Worm (Caenorhabditis elegans): Measurements from ENCODE around the gene srg-32.

Gene srg-32

ce11 chrV:10556362-10556761 is 32.2 kb downstream of the srg-32 start:
- TF ChIP-seq sma-3 (GFP tag; optimal IDR thresholded peaks at IDR 0.05): peak; percentile 54
- no peak for TF ChIP-seq nhr-23 (tag; optimal IDR thresholded peaks at IDR 0.05)

DNA sequence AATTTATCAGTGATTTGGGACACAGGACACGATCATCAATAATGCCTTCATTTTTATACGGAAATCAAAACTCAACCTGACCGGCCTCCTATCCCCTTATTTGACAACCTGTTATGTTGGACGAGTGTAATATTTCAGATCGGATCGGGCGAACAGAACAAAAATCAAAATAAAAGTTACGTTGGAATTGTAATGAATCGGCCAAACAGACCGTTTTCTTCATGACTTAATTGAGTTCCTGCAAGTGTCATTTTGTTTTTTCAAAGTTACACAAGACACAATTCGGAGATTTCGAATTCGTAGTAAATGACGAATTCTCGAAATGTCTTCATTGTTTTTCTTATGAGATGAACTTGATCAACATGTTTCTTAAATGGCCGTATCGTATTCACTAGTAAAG is 33.4 kb downstream of the srg-32 start, which contains the start of gene F32G8.3:
Gene F32G8.3, minus strand, starts transcription at position 101 of the 400 bp plus-strand sequence.
- TF ChIP-seq lin-13 (GFP tag; optimal IDR thresholded peaks at IDR 0.05): no peak

DNA sequence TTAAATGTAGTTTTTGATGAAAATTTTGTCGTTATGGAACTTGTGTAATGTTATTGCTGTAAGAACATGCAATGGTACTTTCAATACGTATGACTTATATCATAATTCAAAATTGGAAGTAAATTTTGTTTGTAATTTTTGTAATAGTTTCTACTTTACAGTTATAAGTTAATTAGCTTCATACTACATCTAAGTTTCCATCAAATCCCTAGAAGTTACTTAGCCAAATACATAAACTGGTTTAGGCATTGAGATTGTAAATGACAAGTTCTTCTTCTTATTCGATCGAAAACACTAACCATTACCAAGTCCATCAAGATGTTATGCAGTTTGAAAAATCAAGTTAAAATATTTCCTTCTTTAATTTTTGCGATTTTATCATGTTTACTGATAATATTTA is 38.9 kb downstream of the srg-32 start, which contains the start of gene F32G8.2:
Gene F32G8.2, plus strand, starts transcription at position 301 of the 400 bp plus-strand sequence.
- no peak for TF ChIP-seq lin-39 (tag; optimal IDR thresholded peaks at IDR 0.05)
- no peak for TF ChIP-seq Y55F3AM.14 (GFP tag; optimal IDR thresholded peaks at IDR 0.05)
- TF ChIP-seq sma-9 (GFP tag; optimal IDR thresholded peaks at IDR 0.05): no peak
- TF ChIP-seq sma-9 (tag; optimal IDR thresholded peaks at IDR 0.05): no peak
- no peak for TF ChIP-seq nhr-237 (tag; optimal IDR thresholded peaks at IDR 0.05)

DNA sequence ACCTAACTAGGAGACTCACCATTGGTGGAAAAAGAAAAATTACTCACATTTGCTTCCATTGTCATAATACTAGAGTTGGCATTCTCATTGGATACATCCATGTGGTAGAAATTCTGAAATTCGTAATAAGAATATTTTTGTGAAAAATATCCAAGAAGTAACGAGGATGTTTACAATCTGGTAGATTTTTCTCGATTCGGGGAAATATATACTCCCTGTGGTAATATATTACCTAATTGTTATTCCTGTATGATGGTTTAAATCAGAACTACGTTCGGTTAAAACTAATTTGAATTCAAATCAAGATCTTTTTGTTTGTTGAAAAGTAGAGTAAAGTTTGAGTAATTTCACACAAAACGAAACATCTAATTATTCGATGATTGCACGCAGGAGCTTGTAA is 39.6 kb downstream of the srg-32 start, which contains the start of gene srd-34:
Gene srd-34, minus strand, starts transcription at position 101 of the 400 bp plus-strand sequence.
- TF ChIP-seq mab-5 (tag; optimal IDR thresholded peaks at IDR 0.05) (no peak), lin-13 (GFP tag; optimal IDR thresholded peaks at IDR 0.05) (no peak), ztf-4 (tag; optimal IDR thresholded peaks at IDR 0.05) (no peak), Y55F3AM.14 (GFP tag; optimal IDR thresholded peaks at IDR 0.05) (no peak), ztf-1 (GFP tag; conservative IDR thresholded peaks at IDR 0.05) (no peak), lin-11 (tag; optimal IDR thresholded peaks at IDR 0.05) (no peak), unc-39 (tag; optimal IDR thresholded peaks at IDR 0.05) (no peak), nhr-25 (tag; optimal IDR thresholded peaks at IDR 0.05) (no peak)

- no peak for TF ChIP-seq C34F6.9 (tag; optimal IDR thresholded peaks at IDR 0.05)
- peak; percentile 27 for TF ChIP-seq nhr-77 (tag; optimal IDR thresholded peaks at IDR 0.05)
- no peak for TF ChIP-seq snpc-4 (tag; optimal IDR thresholded peaks at IDR 0.05)
- TF ChIP-seq nhr-12 (tag; optimal IDR thresholded peaks at IDR 0.05): no peak
- no peak for TF ChIP-seq nhr-237 (tag; optimal IDR thresholded peaks at IDR 0.05)
- no peak for TF ChIP-seq aly-2 (tag; optimal IDR thresholded peaks at IDR 0.05)
- no peak for TF ChIP-seq unc-55 (GFP tag; optimal IDR thresholded peaks at IDR 0.05)
- no peak for TF ChIP-seq nhr-6 (tag; optimal IDR thresholded peaks at IDR 0.05)
- TF ChIP-seq ztf-11 (tag; optimal IDR thresholded peaks at IDR 0.05): no peak
- TF ChIP-seq sem-4 (tag; optimal IDR thresholded peaks at IDR 0.05): no peak
- peak; percentile 41 for TF ChIP-seq fos-1 (tag; optimal IDR thresholded peaks at IDR 0.05)
- TF ChIP-seq lin-11 (tag; optimal IDR thresholded peaks at IDR 0.05): no peak
- TF ChIP-seq sma-9 (GFP tag; optimal IDR thresholded peaks at IDR 0.05): peak; percentile 59
- no peak for TF ChIP-seq sma-9 (tag; optimal IDR thresholded peaks at IDR 0.05)
- peak; percentile 24 for TF ChIP-seq crh-2 (tag; optimal IDR thresholded peaks at IDR 0.05)
- TF ChIP-seq ceh-82 (tag; optimal IDR thresholded peaks at IDR 0.05): no peak
- no peak for TF ChIP-seq peb-1 (tag; optimal IDR thresholded peaks at IDR 0.05)
- TF ChIP-seq R02D3.7 (tag; optimal IDR thresholded peaks at IDR 0.05): no peak
- TF ChIP-seq skn-1 (tag; optimal IDR thresholded peaks at IDR 0.05): no peak
- TF ChIP-seq nhr-21 (tag; optimal IDR thresholded peaks at IDR 0.05): no peak
- no peak for TF ChIP-seq ZK546.5 (tag; optimal IDR thresholded peaks at IDR 0.05)
Measured at ce11 chrV:10546749-10547148, 41.8 kb downstream of the srg-32 start, which contains the start of gene F25D1.5. F25D1.5 (minus strand) TSS chrV:10546783.

DNA sequence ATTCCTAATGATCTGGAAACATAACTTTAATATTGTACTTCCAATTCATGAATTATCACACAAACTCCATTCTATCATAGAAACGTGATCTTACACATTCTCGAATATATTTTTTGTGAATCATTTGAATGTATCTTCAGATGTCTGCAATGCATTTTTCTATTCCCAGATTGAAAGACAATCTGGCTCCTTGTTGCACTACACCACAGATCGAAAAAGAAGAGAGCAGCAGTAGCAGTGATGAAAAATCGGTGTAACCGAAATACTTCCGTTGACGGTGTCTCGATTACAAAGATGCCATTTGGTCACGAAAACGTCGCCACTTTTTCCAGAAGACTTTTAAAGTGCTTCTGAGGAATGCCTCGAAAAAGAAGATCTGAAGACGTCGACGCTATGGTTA is 48.6 kb downstream of the srg-32 start, which contains the start of gene degt-1:
Gene degt-1, plus strand, starts transcription at position 301 of the 400 bp plus-strand sequence.
- TF ChIP-seq nhr-23 (tag; optimal IDR thresholded peaks at IDR 0.05) (no peak), sma-9 (GFP tag; optimal IDR thresholded peaks at IDR 0.05) (no peak), sma-9 (tag; optimal IDR thresholded peaks at IDR 0.05) (no peak), nhr-237 (tag; optimal IDR thresholded peaks at IDR 0.05) (no peak), nhr-11 (tag; optimal IDR thresholded peaks at IDR 0.05) (no peak), snpc-4 (tag; optimal IDR thresholded peaks at IDR 0.05) (no peak), unc-39 (tag; optimal IDR thresholded peaks at IDR 0.05) (no peak), zag-1 (tag; optimal IDR thresholded peaks at IDR 0.05) (no peak), ztf-1 (GFP tag; conservative IDR thresholded peaks at IDR 0.05) (no peak), lin-39 (tag; optimal IDR thresholded peaks at IDR 0.05) (no peak), Y55F3AM.14 (GFP tag; optimal IDR thresholded peaks at IDR 0.05) (no peak), skn-1 (tag; optimal IDR thresholded peaks at IDR 0.05) (no peak), nhr-6 (tag; optimal IDR thresholded peaks at IDR 0.05) (no peak)

All from whole organism, L2 larva.